Worm (Caenorhabditis elegans) whole organism, young adult: ENCODE data around the gene srxa-8.

ENCODE experiments used
- C17E4.6 ChIP-seq: fragments of 200-800 bp; sonication (Bioruptor generic); IDR thresholded peaks from 2 replicates; pipeline ENCODE4 v1.3.6; 2022; ENCODE audit warnings: missing genetic modification reagents, missing genetic modification characterization, missing compliant biosample characterization
- F37B4.10 ChIP-seq: fragments of 200-800 bp; sonication (Bioruptor generic); IDR thresholded peaks from 2 replicates; pipeline ENCODE4 v1.3.6; 2022; ENCODE audit warnings: missing genetic modification characterization, missing compliant biosample characterization
- die-1 ChIP-seq: sonication (generic microtip); optimal IDR thresholded peaks from 2 replicates; lab custom pipeline; 2016; ENCODE audit warnings: missing genotype, mild to moderate bottlenecking, missing genetic modification characterization, missing compliant biosample characterization
- lin-40 ChIP-seq: sonication (generic microtip); optimal IDR thresholded peaks from 2 replicates; lab custom pipeline; 2016; ENCODE audit warnings: missing genetic modification characterization, mild to moderate bottlenecking, missing compliant biosample characterization, missing genotype, missing genetic modification reagents
- lsl-1 ChIP-seq: fragments of 200-800 bp; sonication (Bioruptor generic); optimal IDR thresholded peaks from 2 replicates; lab custom pipeline; 2018; ENCODE audit warnings: mild to moderate bottlenecking, missing genetic modification characterization, moderate library complexity, missing compliant biosample characterization
- mes-4 ChIP-seq: sonication (generic microtip); optimal IDR thresholded peaks from 2 replicates; lab custom pipeline; 2016; ENCODE audit warnings: missing genotype, missing genetic modification characterization, missing compliant biosample characterization
- repo-1 ChIP-seq: sonication (generic microtip); optimal IDR thresholded peaks from 2 replicates; lab custom pipeline; 2017; ENCODE audit warnings: mild to moderate bottlenecking, missing genetic modification characterization, missing compliant biosample characterization
- sdz-38 ChIP-seq: sonication (generic microtip); optimal IDR thresholded peaks from 2 replicates; lab custom pipeline; 2016; ENCODE audit warnings: missing genotype, missing genetic modification characterization, missing compliant biosample characterization
- snpc-4 ChIP-seq, 5 experiments: fragments of 150-350 bp in 1 of 5; sonication (generic microtip) in 4 of 5; optimal IDR thresholded peaks; 2 replicates each; lab custom pipeline; 2014 to 2018; ENCODE audit warnings: missing genetic modification characterization in 5 of 5, missing biosample characterization in 3 of 5, antibody characterized with exemption in 2 of 5, mild to moderate bottlenecking in 2 of 5, missing compliant biosample characterization in 2 of 5, missing genotype in 2 of 5, moderate library complexity in 2 of 5, missing genetic modification reagents in 1 of 5
- somi-1 ChIP-seq: fragments of 200-800 bp; sonication (Bioruptor generic); optimal IDR thresholded peaks from 2 replicates; lab custom pipeline; 2018; ENCODE audit warnings: mild to moderate bottlenecking, missing genetic modification characterization, missing compliant biosample characterization
- xnd-1 ChIP-seq: sonication (generic microtip); optimal IDR thresholded peaks from 2 replicates; lab custom pipeline; 2016; ENCODE audit warnings: missing genotype, missing genetic modification reagents, missing genetic modification characterization, missing compliant biosample characterization
- zfh-2 ChIP-seq: fragments of 200-800 bp; sonication (Bioruptor generic); conservative IDR thresholded peaks from 2 replicates; pipeline ENCODE4 v1.3.6; 2022; ENCODE audit warnings: missing genetic modification reagents, missing genetic modification characterization, missing compliant biosample characterization
- ztf-28 ChIP-seq: fragments of 200-800 bp; sonication (Bioruptor generic); IDR thresholded peaks from 2 replicates; pipeline ENCODE4 v1.3.6; 2022; ENCODE audit warnings: missing genetic modification reagents, missing genetic modification characterization, missing compliant biosample characterization

DNA sequence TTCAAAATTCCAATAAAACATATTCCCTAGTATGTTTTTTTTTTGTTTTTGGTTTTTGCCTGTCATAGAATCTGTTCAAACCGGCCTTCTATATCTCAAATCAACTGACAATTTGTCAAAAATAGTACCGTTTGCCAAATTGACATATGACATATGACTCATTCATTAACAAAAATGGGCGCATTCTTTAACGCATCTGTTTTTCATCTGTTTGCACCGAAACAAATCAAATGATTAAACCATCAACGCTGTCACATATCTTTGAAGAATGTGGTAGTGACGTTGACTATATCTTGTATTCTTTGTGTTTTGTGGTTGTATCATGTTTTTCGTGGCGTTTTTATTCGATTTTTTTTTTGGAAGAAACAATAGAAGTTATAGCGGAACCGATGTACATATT is 6.4 kb upstream of the srxa-8 start:
- TF ChIP-seq xnd-1 (tag; lab: Kevin White, UChicago), result no peak
- no peak for TF ChIP-seq die-1
- no peak for TF ChIP-seq mes-4 (tag; lab: Kevin White, UChicago)
- no peak for TF ChIP-seq somi-1
- TF ChIP-seq snpc-4 (GFP tag; optimal IDR thresholded peaks at IDR 0.05; lab: Kevin White, UChicago), result no peak
- TF ChIP-seq snpc-4 (tag; optimal IDR thresholded peaks at IDR 0.05; lab: Kevin White, UChicago), result no peak
- no peak for TF ChIP-seq C17E4.6 (GFP tag; lab: Robert Waterston, UW)
- no peak for TF ChIP-seq lin-40
- TF ChIP-seq zfh-2 (GFP tag; lab: Robert Waterston, UW), result no peak
- TF ChIP-seq repo-1 (tag; lab: Kevin White, UChicago), result no peak
- no peak for TF ChIP-seq sdz-38 (tag; lab: Kevin White, UChicago)
- no peak for TF ChIP-seq lsl-1
- TF ChIP-seq F37B4.10 (GFP tag; lab: Robert Waterston, UW), result no peak
- no peak for TF ChIP-seq ztf-28 (GFP tag; lab: Robert Waterston, UW)
